Worm (Caenorhabditis elegans) whole organism, mixed stage, embryonic: ENCODE data around the gene Y69H2.3.

ENCODE experiments used
- ceh-83 ChIP-seq: fragments of 200-800 bp; sonication (Bioruptor generic); optimal IDR thresholded peaks from 2 replicates; lab custom pipeline; 2018; ENCODE audit warnings: mild to moderate bottlenecking, missing genetic modification characterization, missing compliant biosample characterization
- nhr-12 ChIP-seq: fragments of 150-350 bp; optimal IDR thresholded peaks from 2 replicates; lab custom pipeline; 2014; ENCODE audit warnings: missing biosample characterization, missing genetic modification characterization

DNA sequence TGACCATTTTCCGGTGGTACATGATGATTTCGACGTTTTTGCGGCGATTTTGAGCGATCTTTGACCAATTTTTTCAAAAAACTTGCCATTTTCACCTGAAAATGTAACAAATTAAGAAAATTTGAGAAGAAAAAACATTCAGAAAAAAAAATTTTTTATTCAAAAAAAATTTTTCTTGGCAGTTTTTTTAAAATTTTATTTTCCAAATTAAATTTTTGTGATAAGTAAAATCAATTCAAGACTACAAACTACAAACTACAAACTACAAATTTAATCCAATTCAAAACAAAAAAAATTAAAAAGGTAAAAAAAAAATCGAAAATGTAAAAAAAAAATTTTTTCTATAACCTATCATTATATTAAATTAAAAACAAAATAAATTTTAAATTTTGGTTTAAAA is 37.2 kb downstream of the Y69H2.3 start, which contains the start of gene Y69H2.15:
- TF ChIP-seq nhr-12 (tag; lab: Kevin White, UChicago) (no peak), ceh-83 (GFP tag; lab: Kevin White, UChicago) (no peak)
